Worm (Caenorhabditis elegans) whole organism, mixed stage, embryonic: ENCODE measurements around the gene T27E4.1.

Experiments
- M03D4.4 ChIP-seq: sonication (generic microtip); optimal IDR thresholded peaks from 2 replicates; lab custom pipeline; 2017; ENCODE audit warnings: mild to moderate bottlenecking, missing genetic modification characterization, missing compliant biosample characterization
- bed-3 ChIP-seq: fragments of 200-800 bp; sonication (Bioruptor generic); optimal IDR thresholded peaks from 3 replicates; lab custom pipeline; 2018; ENCODE audit warnings: mild to moderate bottlenecking, missing genetic modification characterization, moderate library complexity, missing compliant biosample characterization
- blmp-1 ChIP-seq: fragments of 150-350 bp; optimal IDR thresholded peaks from 2 replicates; lab custom pipeline; 2014; ENCODE audit warnings: missing biosample characterization, missing genetic modification characterization
- ceh-39 ChIP-seq: fragments of 150-350 bp; optimal IDR thresholded peaks from 2 replicates; lab custom pipeline; 2014; ENCODE audit warnings: missing biosample characterization, missing genetic modification characterization
- ces-1 ChIP-seq: fragments of 150-350 bp; optimal IDR thresholded peaks from 2 replicates; lab custom pipeline; 2014; ENCODE audit warnings: missing biosample characterization, missing genetic modification reagents, missing genetic modification characterization
- cnd-1 ChIP-seq: fragments of 200-800 bp; sonication (Bioruptor generic); optimal IDR thresholded peaks from 2 replicates; lab custom pipeline; 2018; ENCODE audit warnings: mild to moderate bottlenecking, missing genetic modification characterization, missing compliant biosample characterization
- drap-1 ChIP-seq: fragments of 200-800 bp; sonication (Bioruptor generic); optimal IDR thresholded peaks from 3 replicates; lab custom pipeline; 2018; ENCODE audit warnings: mild to moderate bottlenecking, missing genetic modification characterization, missing compliant biosample characterization
- elt-1 ChIP-seq: sonication (generic microtip); optimal IDR thresholded peaks from 2 replicates; lab custom pipeline; 2017; ENCODE audit warnings: missing genetic modification characterization, mild to moderate bottlenecking, missing compliant biosample characterization, antibody characterized with exemption, moderate library complexity, borderline replicate concordance; ENCODE audit not compliant: insufficient read depth
- elt-3 ChIP-seq: fragments of 150-350 bp; optimal IDR thresholded peaks from 2 replicates; lab custom pipeline; 2014; ENCODE audit warnings: missing biosample characterization, missing genetic modification characterization
- flh-1 ChIP-seq: fragments of 200-800 bp; sonication (Bioruptor generic); optimal IDR thresholded peaks from 2 replicates; lab custom pipeline; 2018; ENCODE audit warnings: mild to moderate bottlenecking, missing genetic modification characterization, moderate library complexity, missing compliant biosample characterization
- hlh-1 ChIP-seq: fragments of 150-350 bp; optimal IDR thresholded peaks from 2 replicates; lab custom pipeline; 2014; ENCODE audit warnings: missing biosample characterization, missing genetic modification reagents, missing genetic modification characterization
- lin-32 ChIP-seq: fragments of 200-800 bp; sonication (Bioruptor generic); optimal IDR thresholded peaks from 2 replicates; lab custom pipeline; 2018; ENCODE audit warnings: mild to moderate bottlenecking, missing genetic modification characterization, missing compliant biosample characterization
- lsy-2 ChIP-seq: fragments of 150-350 bp; optimal IDR thresholded peaks from 2 replicates; lab custom pipeline; 2014; ENCODE audit warnings: missing biosample characterization, missing genetic modification characterization
- mab-5 ChIP-seq: fragments of 150-350 bp; optimal IDR thresholded peaks from 2 replicates; lab custom pipeline; 2014; ENCODE audit warnings: missing biosample characterization, missing genetic modification characterization
- mep-1 ChIP-seq: fragments of 150-350 bp; optimal IDR thresholded peaks from 2 replicates; lab custom pipeline; 2017; ENCODE audit warnings: missing biosample characterization, missing genetic modification reagents, missing genetic modification characterization, inconsistent platforms
- mls-2 ChIP-seq: sonication (generic microtip); optimal IDR thresholded peaks from 2 replicates; lab custom pipeline; 2016; ENCODE audit warnings: mild to moderate bottlenecking, missing genetic modification characterization, moderate library complexity, missing compliant biosample characterization
- nhr-12 ChIP-seq: fragments of 150-350 bp; optimal IDR thresholded peaks from 2 replicates; lab custom pipeline; 2014; ENCODE audit warnings: missing biosample characterization, missing genetic modification characterization
- nhr-2 ChIP-seq: fragments of 150-350 bp; optimal IDR thresholded peaks from 2 replicates; lab custom pipeline; 2014; ENCODE audit warnings: missing biosample characterization, missing genetic modification characterization
- nhr-237 ChIP-seq: fragments of 150-350 bp; optimal IDR thresholded peaks from 2 replicates; lab custom pipeline; 2014; ENCODE audit warnings: missing biosample characterization, missing genetic modification characterization
- nhr-76 ChIP-seq: sonication (generic microtip); optimal IDR thresholded peaks from 2 replicates; lab custom pipeline; 2017; ENCODE audit warnings: missing biosample characterization, missing genetic modification characterization
- pha-4 ChIP-seq: fragments of 150-350 bp; optimal IDR thresholded peaks from 2 replicates; lab custom pipeline; 2018; ENCODE audit warnings: missing biosample characterization, missing genetic modification reagents, missing genetic modification characterization
- sem-2 ChIP-seq: fragments of 200-800 bp; sonication (Bioruptor generic); optimal IDR thresholded peaks from 2 replicates; lab custom pipeline; 2018; ENCODE audit warnings: mild to moderate bottlenecking, missing genetic modification characterization, missing compliant biosample characterization
- snpc-4 ChIP-seq: fragments of 150-350 bp; optimal IDR thresholded peaks from 2 replicates; lab custom pipeline; 2014; ENCODE audit warnings: missing biosample characterization, missing genetic modification characterization
- sptf-1 ChIP-seq: sonication (generic microtip); optimal IDR thresholded peaks from 2 replicates; lab custom pipeline; 2017; ENCODE audit warnings: mild to moderate bottlenecking, missing genetic modification characterization, moderate library complexity, missing compliant biosample characterization
- tbx-8 ChIP-seq: fragments of 200-800 bp; sonication (Bioruptor generic); optimal IDR thresholded peaks from 2 replicates; lab custom pipeline; 2018; ENCODE audit warnings: mild to moderate bottlenecking, missing genetic modification characterization, moderate library complexity, missing compliant biosample characterization
- unc-120 ChIP-seq: sonication (generic microtip); optimal IDR thresholded peaks from 2 replicates; lab custom pipeline; 2017; ENCODE audit warnings: missing genetic modification characterization, missing compliant biosample characterization; ENCODE audit not compliant: poor library complexity, severe bottlenecking
- unc-62 ChIP-seq: fragments of 150-350 bp; optimal IDR thresholded peaks from 2 replicates; lab custom pipeline; 2014; ENCODE audit warnings: missing biosample characterization, missing genetic modification reagents, missing genetic modification characterization
- zip-8 ChIP-seq: fragments of 150-350 bp; optimal IDR thresholded peaks from 2 replicates; lab custom pipeline; 2014; ENCODE audit warnings: missing biosample characterization, missing genetic modification characterization

The T27E4.1 gene

ce11 chrV:9127773-9128172 is 35.6 kb downstream of the T27E4.1 start, which contains the start of gene F21C10.3:
Gene F21C10.3 (plus strand): TSS chrV:9128073.
- no peak for TF ChIP-seq mls-2 (tag; lab: Kevin White, UChicago)
- no peak for TF ChIP-seq M03D4.4 (tag; lab: Kevin White, UChicago)
- TF ChIP-seq hlh-1 (tag; lab: Kevin White, UChicago) = no peak

- no peak for TF ChIP-seq pha-4 (tag; lab: Kevin White, UChicago)
- no peak for TF ChIP-seq nhr-12
- TF ChIP-seq flh-1 (GFP tag; lab: Kevin White, UChicago) = no peak
- TF ChIP-seq unc-120 = no peak
- no peak for TF ChIP-seq lsy-2 (tag; lab: Kevin White, UChicago)
- no peak for TF ChIP-seq mab-5 (tag; lab: Kevin White, UChicago)
- no peak for TF ChIP-seq sem-2 (GFP tag; lab: Kevin White, UChicago)
- TF ChIP-seq zip-8 (tag; lab: Kevin White, UChicago) = no peak
- no peak for TF ChIP-seq elt-3 (tag; lab: Kevin White, UChicago)
- TF ChIP-seq blmp-1 (tag; lab: Kevin White, UChicago) = no peak
- no peak for TF ChIP-seq mls-2 (tag; lab: Kevin White, UChicago)
- no peak for TF ChIP-seq drap-1 (GFP tag; lab: Kevin White, UChicago)
- TF ChIP-seq ceh-39 (tag; lab: Kevin White, UChicago) = no peak
- TF ChIP-seq ces-1 (GFP tag; lab: Kevin White, UChicago) = no peak
- TF ChIP-seq cnd-1 = no peak
- no peak for TF ChIP-seq tbx-8 (GFP tag; lab: Kevin White, UChicago)
- TF ChIP-seq snpc-4 (tag; lab: Kevin White, UChicago) = no peak
- no peak for TF ChIP-seq elt-1
- TF ChIP-seq nhr-237 (tag; lab: Kevin White, UChicago) = no peak
- TF ChIP-seq mep-1 (tag; lab: Kevin White, UChicago) = no peak
- TF ChIP-seq, all 35 proteins: peak for 0
Measured at ce11 chrV:9128562-9128961, 36.4 kb downstream of the T27E4.1 start.

- TF ChIP-seq elt-3 (tag; lab: Kevin White, UChicago) (no peak), bed-3 (GFP tag; lab: Kevin White, UChicago) (no peak), nhr-2 (tag; lab: Kevin White, UChicago) (no peak), zip-8 (tag; lab: Kevin White, UChicago) (no peak), tbx-8 (GFP tag; lab: Kevin White, UChicago) (no peak), pha-4 (tag; lab: Kevin White, UChicago) (no peak), nhr-76 (tag; lab: Kevin White, UChicago) (no peak), unc-62 (no peak), elt-1 (no peak), hlh-1 (tag; lab: Kevin White, UChicago) (no peak), nhr-237 (tag; lab: Kevin White, UChicago) (no peak), mls-2 (tag; lab: Kevin White, UChicago) (no peak), unc-120 (no peak)
Measured at ce11 chrV:9130766-9131165, 38.6 kb downstream of the T27E4.1 start, which contains the start of gene F21C10.19. Gene F21C10.19 (plus strand): TSS chrV:9131066.

- TF ChIP-seq unc-120 (no peak), snpc-4 (tag; lab: Kevin White, UChicago) (no peak), blmp-1 (tag; lab: Kevin White, UChicago) (no peak), nhr-237 (tag; lab: Kevin White, UChicago) (no peak), cnd-1 (no peak), nhr-12 (no peak), nhr-76 (tag; lab: Kevin White, UChicago) (no peak), elt-1 (no peak), sptf-1 (tag; lab: Kevin White, UChicago) (no peak), zip-8 (tag; lab: Kevin White, UChicago) (no peak), lsy-2 (tag; lab: Kevin White, UChicago) (no peak), lin-32 (GFP tag; lab: Kevin White, UChicago) (no peak), sem-2 (GFP tag; lab: Kevin White, UChicago) (no peak), mep-1 (tag; lab: Kevin White, UChicago) (no peak), elt-3 (tag; lab: Kevin White, UChicago) (no peak)
- TF ChIP-seq, all 35 proteins: peak for 0
Measured at ce11 chrV:9132043-9132442, 39.9 kb downstream of the T27E4.1 start, which contains the start of gene F21C10.1. Gene F21C10.1 (plus strand): TSS chrV:9132343.

- no peak for TF ChIP-seq ceh-39 (tag; lab: Kevin White, UChicago)
- no peak for TF ChIP-seq lin-32 (GFP tag; lab: Kevin White, UChicago)
- no peak for TF ChIP-seq elt-1
- TF ChIP-seq, all 35 proteins: peak for 0
Measured at ce11 chrV:9133950-9134349, 41.8 kb downstream of the T27E4.1 start, which contains the start of gene B0222.1. Gene B0222.1 (plus strand): TSS chrV:9134255.
